Worm (Caenorhabditis elegans) whole organism, midembryonic: ENCODE data around the gene ceh-90.

Experiments used
- T22C8.4 ChIP-seq: fragments of 200-800 bp; sonication (Bioruptor generic); IDR thresholded peaks from 2 replicates; pipeline ENCODE4 v1.3.6; 2022; ENCODE audit warnings: missing genetic modification characterization, missing compliant biosample characterization
- cog-1 ChIP-seq: sonication (generic microtip); optimal IDR thresholded peaks from 2 replicates; lab custom pipeline; 2016; ENCODE audit warnings: missing genetic modification characterization, missing compliant biosample characterization
- flt-1 ChIP-seq: fragments of 200-800 bp; sonication (Bioruptor generic); IDR thresholded peaks from 2 replicates; pipeline ENCODE4 v1.3.6; 2022; ENCODE audit warnings: missing genetic modification characterization, missing compliant biosample characterization
- klf-2 ChIP-seq: fragments of 200-800 bp; sonication (Bioruptor generic); conservative IDR thresholded peaks from 2 replicates; pipeline ENCODE4 v1.3.6; 2022; ENCODE audit warnings: missing genetic modification reagents, missing genetic modification characterization, missing compliant biosample characterization
- med-1 ChIP-seq: sonication (generic microtip); optimal IDR thresholded peaks from 2 replicates; lab custom pipeline; 2017; ENCODE audit warnings: missing genetic modification characterization, mild to moderate bottlenecking, missing compliant biosample characterization, antibody characterized with exemption, missing genetic modification reagents; ENCODE audit not compliant: insufficient read depth
- ref-1 ChIP-seq: fragments of 200-800 bp; sonication (Bioruptor generic); conservative IDR thresholded peaks from 2 replicates; pipeline ENCODE4 v1.3.6; 2022; ENCODE audit warnings: missing genetic modification reagents, missing genetic modification characterization, missing compliant biosample characterization
- tab-1 ChIP-seq: fragments of 200-800 bp; sonication (Bioruptor generic); IDR thresholded peaks from 2 replicates; pipeline ENCODE4 v1.3.6; 2022; ENCODE audit warnings: missing genetic modification characterization, missing compliant biosample characterization
- ztf-23 ChIP-seq: fragments of 200-800 bp; sonication (Bioruptor generic); IDR thresholded peaks from 2 replicates; pipeline ENCODE4 v1.3.6; 2022; ENCODE audit warnings: missing genetic modification reagents, missing genetic modification characterization, missing compliant biosample characterization
- ztf-29 ChIP-seq: fragments of 200-800 bp; sonication (Bioruptor generic); IDR thresholded peaks from 2 replicates; pipeline ENCODE4 v1.3.6; 2022; ENCODE audit warnings: missing genetic modification reagents, missing genetic modification characterization, missing compliant biosample characterization

ceh-90 gene

ce11 chrX:14156913-14157312 is at the start of gene ceh-90:
TSS of gene ceh-90 (minus strand) at chrX:14157013.
- no peak for TF ChIP-seq flt-1 (GFP tag; lab: Robert Waterston, UW)
- no peak for TF ChIP-seq ref-1
- no peak for TF ChIP-seq ztf-29
- TF ChIP-seq T22C8.4 (GFP tag; lab: Robert Waterston, UW), result no peak
- TF ChIP-seq cog-1 (tag; lab: Kevin White, UChicago), result no peak
- TF ChIP-seq ztf-23, result no peak
- no peak for TF ChIP-seq med-1 (GFP tag; lab: Kevin White, UChicago)
- no peak for TF ChIP-seq tab-1 (GFP tag; lab: Robert Waterston, UW)
- no peak for TF ChIP-seq klf-2 (GFP tag; lab: Robert Waterston, UW)

DNA sequence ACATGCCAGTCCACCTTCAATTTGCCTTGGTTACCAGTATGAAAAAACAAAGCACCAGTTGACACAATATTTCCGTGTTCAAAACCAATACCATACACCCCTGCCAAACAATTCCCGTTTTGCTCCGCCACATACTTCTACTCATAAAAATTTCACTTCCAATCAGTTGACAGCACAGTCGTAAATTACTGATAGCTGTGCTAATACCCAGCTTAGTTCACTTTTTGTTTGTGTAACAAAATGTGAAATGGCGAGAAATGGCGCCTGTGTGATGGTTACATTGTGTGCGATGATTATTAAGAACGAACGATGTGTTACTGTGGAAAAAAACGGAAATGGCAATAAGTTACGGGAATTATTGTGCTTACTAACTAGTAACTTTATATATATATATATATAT is 49.5 kb upstream of the ceh-90 start:
- no peak for TF ChIP-seq flt-1 (GFP tag; lab: Robert Waterston, UW)
- TF ChIP-seq med-1 (GFP tag; lab: Kevin White, UChicago), result no peak
- TF ChIP-seq T22C8.4 (GFP tag; lab: Robert Waterston, UW), result no peak
- no peak for TF ChIP-seq ref-1
- TF ChIP-seq klf-2 (GFP tag; lab: Robert Waterston, UW), result no peak
- no peak for TF ChIP-seq tab-1 (GFP tag; lab: Robert Waterston, UW)
- TF ChIP-seq ztf-29, result no peak
- TF ChIP-seq ztf-23, result no peak
- TF ChIP-seq cog-1 (tag; lab: Kevin White, UChicago), result no peak

ce11 chrX:14194251-14194650 is 37.4 kb upstream of the ceh-90 start:
- TF ChIP-seq ref-1 (no peak), ztf-29 (no peak), tab-1 (GFP tag; lab: Robert Waterston, UW) (no peak), klf-2 (GFP tag; lab: Robert Waterston, UW) (no peak), med-1 (GFP tag; lab: Kevin White, UChicago) (no peak), ztf-23 (no peak), T22C8.4 (GFP tag; lab: Robert Waterston, UW) (no peak), cog-1 (tag; lab: Kevin White, UChicago) (no peak)

- TF ChIP-seq cog-1 (tag; lab: Kevin White, UChicago) (no peak), tab-1 (GFP tag; lab: Robert Waterston, UW) (no peak), T22C8.4 (GFP tag; lab: Robert Waterston, UW) (no peak), ref-1 (no peak), med-1 (GFP tag; lab: Kevin White, UChicago) (no peak), ztf-23 (no peak)
These were observed 29.7 kb upstream of the ceh-90 start, which contains the start of gene ceh-36 for ce11 chrX:14186466-14186865. TSS of gene ceh-36 (minus strand) at chrX:14186566.

ce11 chrX:14185631-14186030 is 28.8 kb upstream of the ceh-90 start:
- TF ChIP-seq tab-1 (GFP tag; lab: Robert Waterston, UW), result no peak
- no peak for TF ChIP-seq T22C8.4 (GFP tag; lab: Robert Waterston, UW)
- no peak for TF ChIP-seq ztf-23
- no peak for TF ChIP-seq klf-2 (GFP tag; lab: Robert Waterston, UW)
- no peak for TF ChIP-seq ztf-29
- no peak for TF ChIP-seq cog-1 (tag; lab: Kevin White, UChicago)
- TF ChIP-seq ref-1, result no peak
- TF ChIP-seq med-1 (GFP tag; lab: Kevin White, UChicago), result no peak

DNA sequence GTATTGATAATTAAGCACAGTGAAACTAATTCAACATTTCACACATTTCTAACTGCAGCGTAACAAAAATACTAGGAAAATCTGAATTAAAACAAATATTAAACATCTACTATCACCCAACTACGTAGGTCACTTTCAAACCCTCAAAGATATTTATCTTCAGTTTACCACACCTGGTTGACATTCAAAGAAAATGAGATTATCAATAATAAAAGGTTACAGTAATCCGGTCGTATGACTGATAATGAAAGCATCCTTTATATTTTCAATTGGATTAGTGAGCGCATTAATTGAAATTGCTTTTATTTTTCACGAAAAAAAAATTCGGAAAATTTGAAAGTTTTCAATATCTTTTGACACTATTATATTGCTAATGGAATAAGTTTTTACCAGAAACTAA is 25.7 kb upstream of the ceh-90 start:
- no peak for TF ChIP-seq med-1 (GFP tag; lab: Kevin White, UChicago)
- TF ChIP-seq tab-1 (GFP tag; lab: Robert Waterston, UW), result no peak
- TF ChIP-seq ztf-23, result no peak
- no peak for TF ChIP-seq T22C8.4 (GFP tag; lab: Robert Waterston, UW)
- no peak for TF ChIP-seq klf-2 (GFP tag; lab: Robert Waterston, UW)
- TF ChIP-seq flt-1 (GFP tag; lab: Robert Waterston, UW), result no peak

- TF ChIP-seq T22C8.4 (GFP tag; lab: Robert Waterston, UW), result no peak
- TF ChIP-seq tab-1 (GFP tag; lab: Robert Waterston, UW), result no peak
- no peak for TF ChIP-seq cog-1 (tag; lab: Kevin White, UChicago)
- no peak for TF ChIP-seq ztf-29
- TF ChIP-seq klf-2 (GFP tag; lab: Robert Waterston, UW), result no peak
- TF ChIP-seq ref-1, result no peak
- TF ChIP-seq flt-1 (GFP tag; lab: Robert Waterston, UW), result no peak
These were observed 23.3 kb upstream of the ceh-90 start, which contains the start of gene C37E2.3 for ce11 chrX:14180151-14180550. TSS of gene C37E2.3 (plus strand) at chrX:14180451.

ce11 chrX:14179488-14179887 is 22.7 kb upstream of the ceh-90 start:
- no peak for TF ChIP-seq klf-2 (GFP tag; lab: Robert Waterston, UW)
- no peak for TF ChIP-seq ztf-29
- TF ChIP-seq ref-1, result no peak
- no peak for TF ChIP-seq ztf-23
- TF ChIP-seq T22C8.4 (GFP tag; lab: Robert Waterston, UW), result no peak
- no peak for TF ChIP-seq flt-1 (GFP tag; lab: Robert Waterston, UW)

ce11 chrX:14178688-14179087 is 21.9 kb upstream of the ceh-90 start, which contains the start of gene C37E2.10:
TSS of gene C37E2.10 (plus strand) at chrX:14178988.
- TF ChIP-seq cog-1 (tag; lab: Kevin White, UChicago), result no peak
- TF ChIP-seq flt-1 (GFP tag; lab: Robert Waterston, UW), result no peak
- no peak for TF ChIP-seq ztf-29
- TF ChIP-seq ztf-23, result no peak
- TF ChIP-seq klf-2 (GFP tag; lab: Robert Waterston, UW), result no peak
- TF ChIP-seq tab-1 (GFP tag; lab: Robert Waterston, UW), result no peak

DNA sequence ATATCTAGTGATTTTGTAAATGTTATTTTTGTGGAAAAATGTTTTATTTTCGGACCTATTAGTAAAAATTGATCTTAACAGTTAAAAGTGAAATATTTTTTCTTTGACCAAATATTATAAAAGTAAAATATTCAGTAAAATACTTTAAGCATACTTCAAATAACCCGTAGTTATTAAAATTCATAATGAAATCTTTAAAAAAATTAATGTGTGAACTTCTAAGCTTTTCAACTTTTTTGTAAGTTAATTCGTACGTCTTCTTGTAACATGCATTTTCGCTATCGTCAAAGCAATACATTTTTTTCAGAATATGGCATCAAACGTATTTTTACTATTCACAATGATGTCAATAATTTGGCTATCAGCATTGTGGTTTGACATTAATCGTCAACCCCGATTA is 18.9 kb upstream of the ceh-90 start, which contains the start of gene C37E2.2:
TSS of gene C37E2.2 (plus strand) at position 301 of the 400 bp plus-strand sequence.
- TF ChIP-seq tab-1 (GFP tag; lab: Robert Waterston, UW), result no peak
- TF ChIP-seq cog-1 (tag; lab: Kevin White, UChicago), result no peak
- TF ChIP-seq med-1 (GFP tag; lab: Kevin White, UChicago), result no peak
- no peak for TF ChIP-seq T22C8.4 (GFP tag; lab: Robert Waterston, UW)
- TF ChIP-seq ztf-29, result no peak
- TF ChIP-seq klf-2 (GFP tag; lab: Robert Waterston, UW), result no peak
- no peak for TF ChIP-seq ref-1
- TF ChIP-seq ztf-23, result no peak
- TF ChIP-seq flt-1 (GFP tag; lab: Robert Waterston, UW), result no peak
